Worm (Caenorhabditis elegans) whole organism, L2 larva: ENCODE measurements around the gene C05D12.2.

Source experiments
- R02D3.7 ChIP-seq: fragments of 150-350 bp; optimal IDR thresholded peaks from 2 replicates; lab custom pipeline; 2014; ENCODE audit warnings: missing biosample characterization, missing genetic modification characterization
- ceh-16 ChIP-seq: fragments of 150-350 bp; optimal IDR thresholded peaks from 2 replicates; lab custom pipeline; 2014; ENCODE audit warnings: missing biosample characterization, missing genetic modification characterization
- egl-27 ChIP-seq: sonication (generic microtip); optimal IDR thresholded peaks from 3 replicates; lab custom pipeline; 2017; ENCODE audit warnings: missing biosample characterization, missing genetic modification reagents, missing genetic modification characterization
- lin-11 ChIP-seq: fragments of 150-350 bp; sonication (generic microtip); optimal IDR thresholded peaks from 2 replicates; lab custom pipeline; 2014; ENCODE audit warnings: missing biosample characterization, missing genetic modification characterization, inconsistent platforms, mixed read lengths
- lin-13 ChIP-seq: fragments of 150-350 bp; optimal IDR thresholded peaks from 2 replicates; lab custom pipeline; 2014; ENCODE audit warnings: missing biosample characterization, missing genetic modification reagents, missing genetic modification characterization
- lin-39 ChIP-seq: fragments of 150-350 bp; optimal IDR thresholded peaks from 2 replicates; lab custom pipeline; 2014; ENCODE audit warnings: missing biosample characterization, missing genetic modification reagents, missing genetic modification characterization
- mdl-1 ChIP-seq, 2 experiments: fragments of 150-350 bp in 1 of 2; sonication (generic microtip) in 1 of 2; optimal IDR thresholded peaks; 2 replicates each; lab custom pipeline; 2017; ENCODE audit warnings: missing biosample characterization in 2 of 2, missing genetic modification characterization in 2 of 2
- nhr-12 ChIP-seq: fragments of 150-350 bp; optimal IDR thresholded peaks from 2 replicates; lab custom pipeline; 2014; ENCODE audit warnings: missing biosample characterization, missing genetic modification characterization
- nhr-237 ChIP-seq: fragments of 150-350 bp; optimal IDR thresholded peaks from 2 replicates; lab custom pipeline; 2014; ENCODE audit warnings: missing biosample characterization, missing genetic modification characterization
- snpc-4 ChIP-seq: fragments of 150-350 bp; optimal IDR thresholded peaks from 2 replicates; lab custom pipeline; 2014; ENCODE audit warnings: missing biosample characterization, missing genetic modification characterization
- unc-62 ChIP-seq: fragments of 150-350 bp; optimal IDR thresholded peaks from 2 replicates; lab custom pipeline; 2014; ENCODE audit warnings: missing biosample characterization, missing genetic modification reagents, missing genetic modification characterization
- zag-1 ChIP-seq: fragments of 150-350 bp; optimal IDR thresholded peaks from 2 replicates; lab custom pipeline; 2014; ENCODE audit warnings: missing biosample characterization, missing genetic modification characterization

DNA sequence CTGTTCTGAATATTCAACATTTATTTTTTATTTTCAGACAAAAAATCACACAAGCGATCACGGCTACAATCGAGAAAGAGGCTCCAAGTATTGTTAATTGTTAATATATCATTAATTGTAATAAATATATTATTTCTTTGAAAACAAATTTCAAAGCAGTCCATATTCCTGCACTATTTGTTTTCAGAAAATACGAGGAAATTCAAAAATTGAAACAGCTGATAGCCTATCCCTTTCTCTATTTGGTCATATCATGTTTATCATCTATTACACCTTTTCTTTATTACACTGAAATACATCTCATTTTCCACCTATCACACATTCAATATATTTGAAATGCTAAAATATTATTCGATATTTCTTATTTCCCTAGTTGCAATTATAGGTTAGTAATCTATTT, 26.9 kb downstream of the C05D12.2 start, which contains the start of gene W02B12.13:
- TF ChIP-seq lin-13 (GFP tag; lab: Kevin White, UChicago) = no peak
- no peak for TF ChIP-seq snpc-4 (tag; lab: Kevin White, UChicago)
- no peak for TF ChIP-seq nhr-237
- no peak for TF ChIP-seq unc-62 (GFP tag; lab: Kevin White, UChicago)
- no peak for TF ChIP-seq egl-27
- TF ChIP-seq mdl-1 (tag; optimal IDR thresholded peaks at IDR 0.05; lab: Kevin White, UChicago) = no peak
- no peak for TF ChIP-seq zag-1 (tag; lab: Kevin White, UChicago)
- TF ChIP-seq R02D3.7 (tag; lab: Kevin White, UChicago) = no peak
- no peak for TF ChIP-seq lin-39
- TF ChIP-seq nhr-12 (tag; lab: Kevin White, UChicago) = no peak
- TF ChIP-seq ceh-16 (tag; lab: Kevin White, UChicago) = no peak
- no peak for TF ChIP-seq lin-11 (tag; lab: Kevin White, UChicago)
